Worm (Caenorhabditis elegans): Measurements from ENCODE around the gene cnt-1.

ce11 chrII:12052136-12052535 is 36.5 kb downstream of the cnt-1 start:
- TF ChIP-seq ztf-11 (tag; optimal IDR thresholded peaks at IDR 0.05), result no peak
- TF ChIP-seq tbx-2 (tag; optimal IDR thresholded peaks at IDR 0.05), result no peak
- peak; percentile 83 for TF ChIP-seq pqm-1 (tag; optimal IDR thresholded peaks at IDR 0.05)
- TF ChIP-seq ztf-4 (tag; optimal IDR thresholded peaks at IDR 0.05), result no peak
- TF ChIP-seq ama-1 (optimal IDR thresholded peaks at IDR 0.05), result no peak
- no peak for TF ChIP-seq zag-1 (tag; optimal IDR thresholded peaks at IDR 0.05)

Measured in whole organism, L3 larva.